Worm (Caenorhabditis elegans): Measurements from ENCODE around the gene scyl-1.

DNA sequence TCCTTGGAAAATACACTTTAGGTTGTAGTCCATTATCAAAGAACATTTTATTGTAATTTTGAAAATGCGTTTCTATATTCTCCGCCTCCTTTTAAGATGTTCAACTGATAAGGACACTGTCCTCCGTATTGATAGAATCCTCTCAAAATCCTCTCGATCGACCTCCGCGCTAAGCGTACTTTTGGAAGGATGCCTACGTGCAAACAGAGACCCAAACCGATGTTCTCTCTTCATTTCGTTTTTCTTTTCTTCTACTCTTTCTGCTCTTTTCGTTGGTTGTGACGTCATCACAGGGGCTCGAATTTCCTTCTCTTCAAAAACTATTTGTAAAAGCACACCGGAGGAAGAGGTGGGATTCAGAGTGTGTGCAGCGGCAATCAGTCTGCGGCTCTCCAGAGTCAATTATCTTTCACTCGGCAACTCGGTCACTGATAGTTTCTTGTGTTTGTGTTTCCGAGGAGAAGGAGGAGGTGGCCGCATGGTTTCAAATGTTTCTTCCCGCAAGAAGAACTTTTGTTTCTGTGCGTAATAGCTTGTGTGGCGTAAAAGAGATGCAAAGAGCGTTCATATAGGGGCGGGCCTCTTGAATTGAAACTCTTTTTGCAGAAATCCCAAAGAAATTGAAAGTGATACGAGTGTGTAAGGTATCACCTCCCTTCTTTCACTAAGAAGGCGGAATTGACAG, 41.1 kb upstream of the scyl-1 start, which contains the start of gene C34B4.2:
- TF ChIP-seq jun-1 (tag; optimal IDR thresholded peaks at IDR 0.05) = no peak
- no peak for TF ChIP-seq unc-39 (tag; optimal IDR thresholded peaks at IDR 0.05)

All from whole organism, L4 larva.